Worm (Caenorhabditis elegans) whole organism, L4/young adult: ENCODE measurements around the gene col-39.

Source experiments
- W03F9.2 ChIP-seq: fragments of 150-350 bp; optimal IDR thresholded peaks from 2 replicates; lab custom pipeline; 2014; ENCODE audit warnings: missing biosample characterization, missing genetic modification characterization
- dao-5 ChIP-seq: sonication (generic microtip); optimal IDR thresholded peaks from 2 replicates; lab custom pipeline; 2016; ENCODE audit warnings: missing genotype, missing genetic modification characterization, moderate library complexity, missing compliant biosample characterization
- him-1 ChIP-seq: sonication (generic microtip); optimal IDR thresholded peaks from 2 replicates; lab custom pipeline; 2016; ENCODE audit warnings: missing genotype, missing genetic modification reagents, missing genetic modification characterization, missing compliant biosample characterization

- TF ChIP-seq W03F9.2 (tag; lab: Kevin White, UChicago) (no peak), him-1 (tag; lab: Kevin White, UChicago) (no peak), dao-5 (no peak)
Observed at ce11 chrII:10680130-10680529, 24.6 kb upstream of the col-39 start.
